Fruit fly (Drosophila melanogaster) whole organism, embryonic: ENCODE results near the gene CG34417.

Experiments used
- Atf3 ChIP-seq: fragments of 200-800 bp; sonication (Bioruptor generic); optimal IDR thresholded peaks from 3 replicates; lab custom pipeline; 2016; ENCODE audit warnings: missing biosample characterization, missing genetic modification characterization
- Bgb ChIP-seq: fragments of 200-800 bp; sonication (Bioruptor generic); IDR thresholded peaks from 2 replicates; pipeline ENCODE4 v1.3.6; 2022; ENCODE audit warnings: missing biosample characterization, missing genetic modification characterization; ENCODE audit not compliant: partially characterized antibody
- BtbVII ChIP-seq: fragments of 200-800 bp; sonication (Bioruptor generic); optimal IDR thresholded peaks from 3 replicates; lab custom pipeline; 2017; ENCODE audit warnings: missing biosample characterization, mild to moderate bottlenecking, missing genetic modification characterization
- CG10543 ChIP-seq: fragments of 200-800 bp; sonication (Bioruptor generic); optimal IDR thresholded peaks from 3 replicates; lab custom pipeline; 2017; ENCODE audit warnings: missing biosample characterization, mild to moderate bottlenecking, missing genetic modification characterization, moderate library complexity
- CG10565 ChIP-seq: fragments of 200-800 bp; sonication (Bioruptor generic); optimal IDR thresholded peaks from 3 replicates; lab custom pipeline; 2016; ENCODE audit warnings: missing biosample characterization, mild to moderate bottlenecking, missing genetic modification characterization
- CG10654 ChIP-seq: fragments of 200-800 bp; sonication (Bioruptor generic); optimal IDR thresholded peaks from 2 replicates; lab custom pipeline; 2016; ENCODE audit warnings: missing biosample characterization, missing genetic modification characterization
- CG11723 ChIP-seq: fragments of 200-800 bp; sonication (Bioruptor generic); optimal IDR thresholded peaks from 2 replicates; lab custom pipeline; 2017; ENCODE audit warnings: missing biosample characterization, mild to moderate bottlenecking, missing genetic modification characterization
- CG13894 ChIP-seq: fragments of 200-800 bp; sonication (Bioruptor generic); optimal IDR thresholded peaks from 3 replicates; lab custom pipeline; 2018; ENCODE audit warnings: missing biosample characterization, mild to moderate bottlenecking, missing genetic modification characterization, moderate library complexity
- CG14014 ChIP-seq: fragments of 200-800 bp; sonication (Bioruptor generic); IDR thresholded peaks from 2 replicates; pipeline ENCODE4 v1.3.6; 2022; ENCODE audit warnings: missing biosample characterization, missing genetic modification characterization
- CG16815 ChIP-seq: fragments of 200-800 bp; sonication (Bioruptor generic); optimal IDR thresholded peaks from 3 replicates; lab custom pipeline; 2017; ENCODE audit warnings: missing biosample characterization, mild to moderate bottlenecking, missing genetic modification characterization
- CG18011 ChIP-seq: fragments of 200-800 bp; sonication (Bioruptor generic); optimal IDR thresholded peaks from 2 replicates; lab custom pipeline; 2017; ENCODE audit warnings: missing biosample characterization, missing genetic modification characterization, mild to moderate bottlenecking, moderate library complexity, missing genotype
- CG2875 ChIP-seq: fragments of 200-800 bp; sonication (Bioruptor generic); optimal IDR thresholded peaks from 2 replicates; lab custom pipeline; 2017; ENCODE audit warnings: missing biosample characterization, mild to moderate bottlenecking, missing genetic modification characterization, missing genetic modification reagents
- CG2889 ChIP-seq: fragments of 200-800 bp; sonication (Bioruptor generic); IDR thresholded peaks from 3 replicates; pipeline ENCODE4 v1.3.6; 2022; ENCODE audit warnings: missing biosample characterization, missing genetic modification characterization
- CG4424 ChIP-seq: fragments of 200-800 bp; sonication (Bioruptor generic); optimal IDR thresholded peaks from 3 replicates; lab custom pipeline; 2016; ENCODE audit warnings: missing biosample characterization, missing genetic modification characterization
- CG5180 ChIP-seq: fragments of 200-800 bp; sonication (Bioruptor generic); optimal IDR thresholded peaks from 3 replicates; lab custom pipeline; 2017; ENCODE audit warnings: missing biosample characterization, missing genetic modification characterization, mild to moderate bottlenecking, moderate library complexity, missing genetic modification reagents
- CG6683 ChIP-seq: fragments of 200-800 bp; sonication (Bioruptor generic); optimal IDR thresholded peaks from 2 replicates; lab custom pipeline; 2017; ENCODE audit warnings: missing biosample characterization, mild to moderate bottlenecking, missing genetic modification characterization, missing genetic modification reagents
- CG7372 ChIP-seq: fragments of 200-800 bp; sonication (Bioruptor generic); IDR thresholded peaks from 2 replicates; pipeline ENCODE4 v1.3.6; 2022; ENCODE audit warnings: missing biosample characterization, missing genetic modification characterization
- CG7963 ChIP-seq: fragments of 200-800 bp; sonication (Bioruptor generic); IDR thresholded peaks from 3 replicates; pipeline ENCODE4 v1.3.6; 2022; ENCODE audit warnings: missing biosample characterization, missing genetic modification characterization; ENCODE audit not compliant: partially characterized antibody
- CG8089 ChIP-seq: fragments of 200-800 bp; sonication (Bioruptor generic); optimal IDR thresholded peaks from 3 replicates; lab custom pipeline; 2016; ENCODE audit warnings: missing biosample characterization, missing genetic modification characterization
- CG9727 ChIP-seq: fragments of 200-800 bp; sonication (Bioruptor generic); optimal IDR thresholded peaks from 3 replicates; lab custom pipeline; 2017; ENCODE audit warnings: missing biosample characterization, mild to moderate bottlenecking, missing genetic modification characterization
- CG9817 ChIP-seq: fragments of 200-800 bp; sonication (Bioruptor generic); optimal IDR thresholded peaks from 2 replicates; lab custom pipeline; 2018; ENCODE audit warnings: missing biosample characterization, mild to moderate bottlenecking, missing genetic modification characterization, moderate library complexity
- Dip3 ChIP-seq: fragments of 200-800 bp; sonication (Bioruptor generic); optimal IDR thresholded peaks from 3 replicates; lab custom pipeline; 2016; ENCODE audit warnings: missing biosample characterization, missing genetic modification characterization
- Doc2 ChIP-seq: fragments of 200-800 bp; sonication (Bioruptor generic); IDR thresholded peaks from 2 replicates; pipeline ENCODE4 v1.3.6; 2022; ENCODE audit warnings: missing biosample characterization, missing genetic modification characterization
- Doc3 ChIP-seq: fragments of 200-800 bp; sonication (Bioruptor generic); IDR thresholded peaks from 3 replicates; pipeline ENCODE4 v1.3.6; 2022; ENCODE audit warnings: missing biosample characterization, missing genetic modification characterization; ENCODE audit not compliant: partially characterized antibody
- ERR ChIP-seq: fragments of 200-800 bp; sonication (Bioruptor generic); optimal IDR thresholded peaks from 2 replicates; lab custom pipeline; 2016; ENCODE audit warnings: missing biosample characterization, missing genetic modification characterization
- Ets97D ChIP-seq: fragments of 200-800 bp; sonication (Bioruptor generic); optimal IDR thresholded peaks from 3 replicates; lab custom pipeline; 2016; ENCODE audit warnings: missing biosample characterization, missing genetic modification characterization
- HLH4C ChIP-seq: fragments of 200-800 bp; sonication (Bioruptor generic); IDR thresholded peaks from 3 replicates; pipeline ENCODE4 v1.3.6; 2022; ENCODE audit warnings: missing biosample characterization, missing genetic modification characterization; ENCODE audit not compliant: partially characterized antibody
- Hmx ChIP-seq: fragments of 200-800 bp; sonication (Bioruptor generic); optimal IDR thresholded peaks from 2 replicates; lab custom pipeline; 2016; ENCODE audit warnings: missing biosample characterization, missing genetic modification characterization
- NC2α ChIP-seq: fragments of 200-800 bp; sonication (Bioruptor generic); optimal IDR thresholded peaks from 2 replicates; lab custom pipeline; 2016; ENCODE audit warnings: missing biosample characterization, missing genetic modification characterization
- NfI ChIP-seq: fragments of 200-800 bp; sonication (Bioruptor generic); optimal IDR thresholded peaks from 3 replicates; lab custom pipeline; 2018; ENCODE audit warnings: missing biosample characterization, mild to moderate bottlenecking, missing genetic modification characterization, moderate library complexity
- Optix ChIP-seq: fragments of 200-800 bp; sonication (Bioruptor generic); IDR thresholded peaks from 3 replicates; pipeline ENCODE4 v1.3.6; 2022; ENCODE audit warnings: missing biosample characterization, missing genetic modification characterization
- Sox100B ChIP-seq: fragments of 200-800 bp; sonication (Bioruptor generic); optimal IDR thresholded peaks from 3 replicates; lab custom pipeline; 2018; ENCODE audit warnings: missing biosample characterization, mild to moderate bottlenecking, missing genetic modification characterization
- crol ChIP-seq: fragments of 200-800 bp; sonication (Bioruptor generic); IDR thresholded peaks from 2 replicates; pipeline ENCODE4 v1.3.6; 2022; ENCODE audit warnings: missing biosample characterization, missing genetic modification characterization
- cwo ChIP-seq: fragments of 200-800 bp; sonication (Bioruptor generic); optimal IDR thresholded peaks from 3 replicates; lab custom pipeline; 2017; ENCODE audit warnings: missing biosample characterization, missing genetic modification characterization, mild to moderate bottlenecking, moderate library complexity, missing genetic modification reagents
- exex ChIP-seq: fragments of 200-800 bp; sonication (Bioruptor generic); optimal IDR thresholded peaks from 4 replicates; lab custom pipeline; 2018; ENCODE audit warnings: missing biosample characterization, mild to moderate bottlenecking, missing genetic modification characterization, moderate library complexity
- fd102C ChIP-seq: fragments of 200-800 bp; sonication (Bioruptor generic); optimal IDR thresholded peaks from 2 replicates; lab custom pipeline; 2018; ENCODE audit warnings: missing biosample characterization, mild to moderate bottlenecking, missing genetic modification characterization, moderate library complexity
- fd3F ChIP-seq: fragments of 200-800 bp; sonication (Bioruptor generic); optimal IDR thresholded peaks from 2 replicates; lab custom pipeline; 2018; ENCODE audit warnings: missing biosample characterization, mild to moderate bottlenecking, missing genetic modification characterization, moderate library complexity
- fu2 ChIP-seq: fragments of 200-800 bp; sonication (Bioruptor generic); optimal IDR thresholded peaks from 2 replicates; lab custom pipeline; 2016; ENCODE audit warnings: missing biosample characterization, missing genetic modification characterization
- gsb ChIP-seq: fragments of 200-800 bp; sonication (Bioruptor generic); IDR thresholded peaks from 2 replicates; pipeline ENCODE4 v1.3.6; 2022; ENCODE audit warnings: missing biosample characterization, missing genetic modification characterization
- gsb-n ChIP-seq: fragments of 200-800 bp; sonication (Bioruptor generic); optimal IDR thresholded peaks from 3 replicates; lab custom pipeline; 2018; ENCODE audit warnings: missing biosample characterization, mild to moderate bottlenecking, missing genetic modification characterization
- hth ChIP-seq: fragments of >200 bp; optimal IDR thresholded peaks from 2 replicates; lab custom pipeline; 2017; ENCODE audit warnings: inconsistent platforms
- kni ChIP-seq: fragments of 200-800 bp; sonication (Bioruptor generic); optimal IDR thresholded peaks from 3 replicates; lab custom pipeline; 2017; ENCODE audit warnings: mild to moderate bottlenecking, missing biosample characterization, missing genetic modification reagents, missing genetic modification characterization
- lilli ChIP-seq: fragments of 200-800 bp; sonication (Bioruptor generic); optimal IDR thresholded peaks from 3 replicates; lab custom pipeline; 2016; ENCODE audit warnings: missing biosample characterization, missing genetic modification characterization
- lola ChIP-seq, 3 experiments: fragments of >200 bp in 2 of 3; fragments of 200-800 bp in 1 of 3; sonication (Bioruptor generic) in 1 of 3; optimal IDR thresholded peaks; 2 replicates each; lab custom pipeline; 2017 to 2019; ENCODE audit warnings: missing biosample characterization in 3 of 3, missing genetic modification characterization in 3 of 3, mild to moderate bottlenecking in 1 of 3, moderate library complexity in 1 of 3
- luna ChIP-seq: fragments of 200-800 bp; sonication (Bioruptor generic); optimal IDR thresholded peaks from 2 replicates; lab custom pipeline; 2016; ENCODE audit warnings: missing biosample characterization, missing genetic modification characterization
- pnt ChIP-seq: fragments of 200-800 bp; sonication (Bioruptor generic); optimal IDR thresholded peaks from 3 replicates; lab custom pipeline; 2016; ENCODE audit warnings: missing biosample characterization, missing genetic modification characterization
- repo ChIP-seq: fragments of 200-800 bp; sonication (Bioruptor generic); optimal IDR thresholded peaks from 2 replicates; lab custom pipeline; 2016; ENCODE audit warnings: missing biosample characterization, missing genetic modification characterization
- sug ChIP-seq: fragments of 200-800 bp; optimal IDR thresholded peaks from 2 replicates; lab custom pipeline; 2019; ENCODE audit warnings: missing biosample characterization, mild to moderate bottlenecking, missing genetic modification characterization, moderate library complexity
- tin ChIP-seq: fragments of 200-800 bp; sonication (Bioruptor generic); optimal IDR thresholded peaks from 3 replicates; lab custom pipeline; 2016; ENCODE audit warnings: missing biosample characterization, missing genetic modification characterization
- vnd ChIP-seq: fragments of 200-800 bp; sonication (Bioruptor generic); IDR thresholded peaks from 3 replicates; pipeline ENCODE4 v1.3.6; 2022; ENCODE audit warnings: missing biosample characterization, missing genetic modification characterization; ENCODE audit not compliant: partially characterized antibody
- zfh2 ChIP-seq: fragments of 200-800 bp; sonication (Bioruptor generic); optimal IDR thresholded peaks from 2 replicates; lab custom pipeline; 2016; ENCODE audit warnings: missing biosample characterization, missing genetic modification characterization

CG34417 gene

dm6 chrX:6542331-6542730, 1.8 kb downstream of the CG34417 start (continued):
- TF ChIP-seq Bgb (GFP tag; lab: Robert Waterston, UW) = no peak
- no peak for TF ChIP-seq Doc3 (GFP tag; lab: Robert Waterston, UW)
- TF ChIP-seq CG10654 (GFP tag; lab: Kevin White, UChicago) = no peak
- no peak for TF ChIP-seq Ets97D (GFP tag; lab: Kevin White, UChicago)
- no peak for TF ChIP-seq CG9727
- TF ChIP-seq NfI = no peak
- no peak for TF ChIP-seq CG13894 (tag; lab: Kevin White, UChicago)
- peak; percentile 14 for TF ChIP-seq gsb-n (tag; lab: Kevin White, UChicago)
- TF ChIP-seq fd3F (GFP tag; lab: Kevin White, UChicago) = no peak
- no peak for TF ChIP-seq CG10565
- TF ChIP-seq CG7372 (GFP tag; lab: Robert Waterston, UW) = no peak
- peak; percentile 21 for TF ChIP-seq CG5180
- TF ChIP-seq fd102C (GFP tag; lab: Kevin White, UChicago) = no peak
- TF ChIP-seq Doc2 (GFP tag; lab: Robert Waterston, UW) = no peak
- TF ChIP-seq luna (GFP tag; lab: Kevin White, UChicago) = no peak
- no peak for TF ChIP-seq CG11723
- TF ChIP-seq tin (GFP tag; lab: Kevin White, UChicago) = no peak
- TF ChIP-seq CG4424 = no peak
- no peak for TF ChIP-seq zfh2
- TF ChIP-seq Optix = 0 out of 3 replicates have a peak, but pooled peaks have one; percentile 23
- TF ChIP-seq ERR (GFP tag; lab: Kevin White, UChicago) = no peak
- TF ChIP-seq CG14014 (GFP tag; lab: Robert Waterston, UW) = peak; percentile 44; the same call in 1 of the 2 replicates
- peak; percentile 41 for TF ChIP-seq Sox100B
- TF ChIP-seq vnd (GFP tag; lab: Robert Waterston, UW) = no peak
- TF ChIP-seq pnt (GFP tag; lab: Kevin White, UChicago) = no peak
- TF ChIP-seq Dip3 (GFP tag; lab: Kevin White, UChicago) = no peak
- TF ChIP-seq CG6683 (GFP tag; lab: Kevin White, UChicago) = no peak
- TF ChIP-seq CG16815 = no peak
- peak; percentile 14 for TF ChIP-seq CG9817
- peak; percentile 10 for TF ChIP-seq cwo (GFP tag; lab: Kevin White, UChicago)
- no peak for TF ChIP-seq lilli (GFP tag; lab: Kevin White, UChicago)
- no peak for TF ChIP-seq Atf3 (GFP tag; lab: Kevin White, UChicago)
- TF ChIP-seq hth (lab: Kevin White, UChicago) = no peak
- TF ChIP-seq BtbVII (GFP tag; lab: Kevin White, UChicago) = no peak
- peak in 1 of 3 experiments; percentile 3 for TF ChIP-seq lola (GFP tag; optimal IDR thresholded peaks at IDR 0.05; lab: Kevin White, UChicago)
- TF ChIP-seq CG2889 (GFP tag; lab: Robert Waterston, UW) = no peak
- no peak for TF ChIP-seq gsb (GFP tag; lab: Robert Waterston, UW)
- TF ChIP-seq CG18011 = no peak
- TF ChIP-seq CG10543 = no peak
- no peak for TF ChIP-seq sug (tag; lab: Kevin White, UChicago)
- no peak for TF ChIP-seq HLH4C (GFP tag; lab: Robert Waterston, UW)
- TF ChIP-seq CG7963 (GFP tag; lab: Robert Waterston, UW) = no peak
- TF ChIP-seq Hmx (GFP tag; lab: Kevin White, UChicago) = no peak
- TF ChIP-seq exex (tag; lab: Kevin White, UChicago) = no peak
- TF ChIP-seq kni (GFP tag; lab: Kevin White, UChicago) = no peak
- TF ChIP-seq CG8089 = no peak
- TF ChIP-seq repo (GFP tag; lab: Kevin White, UChicago) = no peak
- no peak for TF ChIP-seq fu2 (GFP tag; lab: Kevin White, UChicago)
- TF ChIP-seq NC2α (GFP tag; lab: Kevin White, UChicago) = no peak
- TF ChIP-seq CG2875 = no peak
- TF ChIP-seq crol (GFP tag; lab: Robert Waterston, UW) = peak; percentile 30; the same call in 1 of the 2 replicates
